Fruit fly (Drosophila melanogaster) whole organism, prepupa: ENCODE data around the gene Dpp10.

Source experiments
- Blimp-1 ChIP-seq: fragments of 200-800 bp; sonication (Bioruptor generic); optimal IDR thresholded peaks from 3 replicates; lab custom pipeline; 2017; ENCODE audit warnings: missing biosample characterization, missing genetic modification characterization, mild to moderate bottlenecking, moderate library complexity, missing genetic modification reagents
- CG11294 ChIP-seq: fragments of 200-800 bp; sonication (Bioruptor generic); IDR thresholded peaks from 2 replicates; pipeline ENCODE4 v1.3.6; 2022; ENCODE audit warnings: missing biosample characterization, missing genetic modification characterization
- CG11762 ChIP-seq: fragments of 200-800 bp; sonication (Bioruptor generic); optimal IDR thresholded peaks from 3 replicates; lab custom pipeline; 2016; ENCODE audit warnings: missing biosample characterization, missing genetic modification characterization; ENCODE audit not compliant: insufficient read depth
- CG11902 ChIP-seq: fragments of 200-800 bp; sonication (Bioruptor generic); optimal IDR thresholded peaks from 3 replicates; lab custom pipeline; 2016; ENCODE audit warnings: missing biosample characterization, missing genetic modification characterization
- CG15336 ChIP-seq: fragments of 200-800 bp; sonication (Bioruptor generic); IDR thresholded peaks from 2 replicates; pipeline ENCODE4 v1.3.6; 2022; ENCODE audit warnings: missing biosample characterization, missing genetic modification characterization
- CG1621 ChIP-seq: fragments of 200-800 bp; sonication (Bioruptor generic); optimal IDR thresholded peaks from 3 replicates; lab custom pipeline; 2018; ENCODE audit warnings: missing biosample characterization, mild to moderate bottlenecking, missing genetic modification characterization
- CG16779 ChIP-seq: fragments of 200-800 bp; sonication (Bioruptor generic); optimal IDR thresholded peaks from 3 replicates; lab custom pipeline; 2017; ENCODE audit warnings: missing biosample characterization, mild to moderate bottlenecking, missing genetic modification characterization
- CG3032 ChIP-seq: fragments of 200-800 bp; optimal IDR thresholded peaks from 2 replicates; lab custom pipeline; 2019; ENCODE audit warnings: missing biosample characterization, mild to moderate bottlenecking, missing genetic modification characterization, moderate library complexity
- CG32006 ChIP-seq: fragments of 200-800 bp; sonication (Bioruptor generic); optimal IDR thresholded peaks from 3 replicates; lab custom pipeline; 2017; ENCODE audit warnings: missing biosample characterization, mild to moderate bottlenecking, missing genetic modification characterization
- CG34406 ChIP-seq: fragments of 200-800 bp; sonication (Bioruptor generic); optimal IDR thresholded peaks from 3 replicates; lab custom pipeline; 2016; ENCODE audit warnings: missing biosample characterization, missing genetic modification characterization
- CG3919 ChIP-seq: fragments of 200-800 bp; sonication (Bioruptor generic); optimal IDR thresholded peaks from 3 replicates; lab custom pipeline; 2016; ENCODE audit warnings: missing biosample characterization, missing genetic modification characterization
- CG6276 ChIP-seq: fragments of 200-800 bp; sonication (Bioruptor generic); optimal IDR thresholded peaks from 2 replicates; lab custom pipeline; 2017; ENCODE audit warnings: missing biosample characterization, mild to moderate bottlenecking, missing genetic modification characterization
- CG6792 ChIP-seq: fragments of 200-800 bp; sonication (Bioruptor generic); optimal IDR thresholded peaks from 3 replicates; lab custom pipeline; 2016; ENCODE audit warnings: missing biosample characterization, missing genetic modification characterization
- CG6854 ChIP-seq: fragments of 200-800 bp; sonication (Bioruptor generic); optimal IDR thresholded peaks from 2 replicates; lab custom pipeline; 2017; ENCODE audit warnings: missing biosample characterization, mild to moderate bottlenecking, missing genetic modification characterization
- CG8119 ChIP-seq: fragments of 200-800 bp; sonication (Bioruptor generic); IDR thresholded peaks from 3 replicates; pipeline ENCODE4 v1.3.6; 2022; ENCODE audit warnings: missing biosample characterization, missing genetic modification characterization
- CG8319 ChIP-seq: fragments of 200-800 bp; sonication (Bioruptor generic); optimal IDR thresholded peaks from 3 replicates; lab custom pipeline; 2016; ENCODE audit warnings: missing biosample characterization, missing genetic modification characterization
- CG9139 ChIP-seq: fragments of 200-800 bp; sonication (Bioruptor generic); optimal IDR thresholded peaks from 3 replicates; lab custom pipeline; 2017; ENCODE audit warnings: missing biosample characterization, mild to moderate bottlenecking, missing genetic modification characterization
- Eip75B ChIP-seq: fragments of 200-800 bp; sonication (Bioruptor generic); optimal IDR thresholded peaks from 3 replicates; lab custom pipeline; 2016; ENCODE audit warnings: missing biosample characterization, missing genetic modification characterization
- Eip78C ChIP-seq: fragments of 200-800 bp; sonication (Bioruptor generic); peaks from one replicate; lab custom pipeline; 2016; ENCODE audit warnings: missing biosample characterization, missing genetic modification characterization
- Eip93F ChIP-seq: fragments of 200-800 bp; sonication (Bioruptor generic); optimal IDR thresholded peaks from 2 replicates; lab custom pipeline; 2016; ENCODE audit warnings: missing biosample characterization, mild to moderate bottlenecking, missing genetic modification characterization
- Ets96B ChIP-seq: fragments of 200-800 bp; optimal IDR thresholded peaks from 2 replicates; lab custom pipeline; 2019; ENCODE audit warnings: missing biosample characterization, mild to moderate bottlenecking, missing genetic modification characterization, moderate library complexity
- Gug ChIP-seq: fragments of 200-800 bp; sonication (Bioruptor generic); IDR thresholded peaks from 2 replicates; pipeline ENCODE4 v1.3.6; 2022; ENCODE audit warnings: missing biosample characterization, missing genetic modification characterization
- Hr39 ChIP-seq: fragments of 200-800 bp; sonication (Bioruptor generic); optimal IDR thresholded peaks from 2 replicates; lab custom pipeline; 2016; ENCODE audit warnings: missing biosample characterization, missing genetic modification characterization
- Met ChIP-seq: fragments of 200-800 bp; sonication (Bioruptor generic); optimal IDR thresholded peaks from 3 replicates; lab custom pipeline; 2016; ENCODE audit warnings: missing biosample characterization, missing genetic modification characterization
- Sox15 ChIP-seq: fragments of 200-800 bp; sonication (Bioruptor generic); optimal IDR thresholded peaks from 3 replicates; lab custom pipeline; 2016; ENCODE audit warnings: missing biosample characterization, missing genetic modification characterization
- achi ChIP-seq: fragments of 200-800 bp; sonication (Bioruptor generic); optimal IDR thresholded peaks from 3 replicates; lab custom pipeline; 2016; ENCODE audit warnings: missing biosample characterization, missing genetic modification characterization
- acj6 ChIP-seq: fragments of 200-800 bp; sonication (Bioruptor generic); optimal IDR thresholded peaks from 3 replicates; lab custom pipeline; 2016; ENCODE audit warnings: missing biosample characterization, missing genetic modification characterization
- cyc ChIP-seq: fragments of 200-800 bp; sonication (Bioruptor generic); optimal IDR thresholded peaks from 3 replicates; lab custom pipeline; 2016; ENCODE audit warnings: missing biosample characterization, missing genetic modification characterization
- dac ChIP-seq: fragments of 200-800 bp; sonication (Bioruptor generic); optimal IDR thresholded peaks from 2 replicates; lab custom pipeline; 2017; ENCODE audit warnings: missing biosample characterization, mild to moderate bottlenecking, missing genetic modification characterization
- dsx ChIP-seq: fragments of 200-800 bp; optimal IDR thresholded peaks from 3 replicates; lab custom pipeline; 2019; ENCODE audit warnings: missing biosample characterization, mild to moderate bottlenecking, missing genetic modification characterization, moderate library complexity; ENCODE audit not compliant: poor library complexity, severe bottlenecking
- eg ChIP-seq: fragments of 200-800 bp; sonication (Bioruptor generic); IDR thresholded peaks from 3 replicates; pipeline ENCODE4 v1.3.6; 2022; ENCODE audit warnings: missing biosample characterization, missing genetic modification characterization
- fd59A ChIP-seq: fragments of 200-800 bp; sonication (Bioruptor generic); optimal IDR thresholded peaks from 2 replicates; lab custom pipeline; 2017; ENCODE audit warnings: missing biosample characterization, mild to moderate bottlenecking, missing genetic modification characterization, missing genetic modification reagents
- fd85E ChIP-seq: fragments of 200-800 bp; sonication (Bioruptor generic); optimal IDR thresholded peaks from 3 replicates; lab custom pipeline; 2016; ENCODE audit warnings: missing biosample characterization, missing genetic modification characterization
- fkh ChIP-seq: fragments of 200-800 bp; sonication (Bioruptor generic); optimal IDR thresholded peaks from 3 replicates; lab custom pipeline; 2017; ENCODE audit warnings: missing biosample characterization, mild to moderate bottlenecking, missing genetic modification characterization, moderate library complexity
- net ChIP-seq: fragments of 200-800 bp; sonication (Bioruptor generic); optimal IDR thresholded peaks from 3 replicates; lab custom pipeline; 2016; ENCODE audit warnings: missing biosample characterization, missing genetic modification characterization
- pdm3 ChIP-seq: fragments of 200-800 bp; sonication (Bioruptor generic); optimal IDR thresholded peaks from 3 replicates; lab custom pipeline; 2016; ENCODE audit warnings: missing biosample characterization, missing genetic modification characterization
- salr ChIP-seq, 2 experiments: fragments of 200-800 bp; sonication (Bioruptor generic); optimal IDR thresholded peaks; 3 replicates each; lab custom pipeline; 2016 to 2018; ENCODE audit warnings: missing biosample characterization in 2 of 2, missing genetic modification characterization in 2 of 2, mild to moderate bottlenecking in 1 of 2
- spab ChIP-seq: fragments of 200-800 bp; sonication (Bioruptor generic); optimal IDR thresholded peaks from 2 replicates; lab custom pipeline; 2017; ENCODE audit warnings: missing biosample characterization, mild to moderate bottlenecking, missing genetic modification characterization, missing genetic modification reagents
- svp ChIP-seq: fragments of 200-800 bp; sonication (Bioruptor generic); peaks from one replicate; lab custom pipeline; 2016; ENCODE audit warnings: missing biosample characterization, missing genetic modification characterization
- topi ChIP-seq: fragments of 200-800 bp; sonication (Bioruptor generic); optimal IDR thresholded peaks from 3 replicates; lab custom pipeline; 2016; ENCODE audit warnings: missing biosample characterization, missing genetic modification characterization
- vri ChIP-seq: fragments of 200-800 bp; sonication (Bioruptor generic); optimal IDR thresholded peaks from 3 replicates; lab custom pipeline; 2016; ENCODE audit warnings: missing biosample characterization, mild to moderate bottlenecking, missing genetic modification characterization

Gene Dpp10

dm6 chr2L:6531985-6532699 lies 68.7 kb downstream of the Dpp10 start:
- peak; percentile 17 for TF ChIP-seq Eip78C
- no peak for TF ChIP-seq CG11294 (GFP tag; lab: Robert Waterston, UW)

- TF ChIP-seq Eip93F (no peak), CG8119 (GFP tag; lab: Robert Waterston, UW) (no peak), fd59A (GFP tag; lab: Kevin White, UChicago) (no peak), CG6854 (GFP tag; lab: Kevin White, UChicago) (no peak), Hr39 (GFP tag; lab: Kevin White, UChicago) (no peak), CG16779 (no peak), CG15336 (GFP tag; lab: Robert Waterston, UW) (no peak), CG1621 (tag; lab: Kevin White, UChicago) (no peak), CG3032 (tag; lab: Kevin White, UChicago) (no peak), eg (GFP tag; lab: Robert Waterston, UW) (no peak), Met (GFP tag; lab: Kevin White, UChicago) (no peak), achi (GFP tag; lab: Kevin White, UChicago) (no peak), cyc (GFP tag; lab: Kevin White, UChicago) (no peak), Blimp-1 (GFP tag; lab: Kevin White, UChicago) (no peak)
Observed at dm6 chr2L:6530952-6531512, 69.8 kb downstream of the Dpp10 start.

- TF ChIP-seq CG9139 (GFP tag; lab: Kevin White, UChicago) (no peak), CG15336 (GFP tag; lab: Robert Waterston, UW) (no peak), spab (GFP tag; lab: Kevin White, UChicago) (no peak), eg (GFP tag; lab: Robert Waterston, UW) (no peak), net (GFP tag; lab: Kevin White, UChicago) (no peak), vri (GFP tag; lab: Kevin White, UChicago) (no peak), Eip78C (peak; percentile 38), Gug (GFP tag; lab: Robert Waterston, UW) (no peak), acj6 (GFP tag; lab: Kevin White, UChicago) (no peak), CG8119 (GFP tag; lab: Robert Waterston, UW) (no peak), CG32006 (GFP tag; lab: Kevin White, UChicago) (no peak), CG3919 (no peak), Eip75B (GFP tag; lab: Kevin White, UChicago) (no peak), CG11762 (no peak), dsx (peak; percentile 43), CG6792 (no peak), CG11902 (no peak), cyc (GFP tag; lab: Kevin White, UChicago) (peak; percentile 23), CG1621 (tag; lab: Kevin White, UChicago) (no peak), topi (GFP tag; lab: Kevin White, UChicago) (no peak), svp (GFP tag; lab: Kevin White, UChicago) (no peak), CG6276 (GFP tag; lab: Kevin White, UChicago) (no peak), Hr39 (GFP tag; lab: Kevin White, UChicago) (peak; percentile 1), CG34406 (GFP tag; lab: Kevin White, UChicago) (no peak), Eip93F (no peak), Sox15 (GFP tag; lab: Kevin White, UChicago) (no peak), pdm3 (GFP tag; lab: Kevin White, UChicago) (no peak), CG8319 (GFP tag; lab: Kevin White, UChicago) (no peak), fkh (no peak), dac (GFP tag; lab: Kevin White, UChicago) (no peak), salr (GFP tag; optimal IDR thresholded peaks at IDR 0.05; lab: Kevin White, UChicago) (no peak), fd85E (no peak), Ets96B (tag; lab: Kevin White, UChicago) (no peak)
Observed at dm6 chr2L:6526996-6527395, 73.9 kb downstream of the Dpp10 start.
